Worm (Caenorhabditis elegans): ENCODE data around the gene F59B1.2.

DNA sequence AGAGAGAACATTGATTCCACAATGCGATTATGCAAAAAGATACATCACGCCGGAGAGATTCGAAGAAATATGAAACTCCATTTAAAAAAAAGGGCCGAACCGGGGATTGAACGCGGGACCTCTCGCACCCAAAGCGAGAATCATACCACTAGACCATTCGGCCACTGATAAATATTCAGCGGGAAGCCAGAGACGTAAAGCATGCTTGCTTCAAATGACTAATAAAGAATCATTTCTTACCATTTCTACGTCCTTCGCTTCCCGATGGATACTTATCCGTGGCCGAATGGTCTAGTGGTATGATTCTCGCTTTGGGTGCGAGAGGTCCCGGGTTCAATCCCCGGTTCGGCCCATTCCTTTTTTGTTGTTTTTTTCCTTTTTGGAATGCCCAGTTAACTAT lies 44.9 kb upstream of the F59B1.2 start:
- TF ChIP-seq eyg-1 (tag; optimal IDR thresholded peaks at IDR 0.05) = no peak
- no peak for TF ChIP-seq pqm-1 (tag; optimal IDR thresholded peaks at IDR 0.05)
- no peak for TF ChIP-seq pag-3 (tag; optimal IDR thresholded peaks at IDR 0.05; ENCODE audit: borderline replicate concordance)
- no peak for TF ChIP-seq hlh-30 (tag; optimal IDR thresholded peaks at IDR 0.05; ENCODE audit: insufficient read depth)
- no peak for TF ChIP-seq ref-2 (tag; optimal IDR thresholded peaks at IDR 0.05)
- TF ChIP-seq nhr-11 (tag; optimal IDR thresholded peaks at IDR 0.05) = no peak
- no peak for TF ChIP-seq ets-4 (tag; optimal IDR thresholded peaks at IDR 0.05)
- no peak for TF ChIP-seq rnt-1 (tag; optimal IDR thresholded peaks at IDR 0.05)

Measured in whole organism, late embryonic.